Worm (Caenorhabditis elegans) whole organism, L1 larva: ENCODE results near the gene ugt-45.
A peak's percentile ranks its signal among the peaks of the same experiment; 100 is the strongest.

ENCODE experiments used
- C04F5.9 ChIP-seq: sonication (generic microtip); optimal IDR thresholded peaks from 2 replicates; lab custom pipeline; 2016; ENCODE audit warnings: missing genetic modification characterization, missing compliant biosample characterization
- C16A3.4 ChIP-seq: fragments of 150-350 bp; optimal IDR thresholded peaks from 2 replicates; lab custom pipeline; 2014; ENCODE audit warnings: missing biosample characterization, missing genetic modification characterization
- C34B4.2 ChIP-seq: sonication (generic microtip); optimal IDR thresholded peaks from 2 replicates; lab custom pipeline; 2017; ENCODE audit warnings: mild to moderate bottlenecking, missing genetic modification characterization, missing compliant biosample characterization
- F16B12.6 ChIP-seq: fragments of 150-350 bp; optimal IDR thresholded peaks from 2 replicates; lab custom pipeline; 2014; ENCODE audit warnings: missing biosample characterization, missing genetic modification characterization
- Y116A8C.19 ChIP-seq: sonication (generic microtip); optimal IDR thresholded peaks from 2 replicates; lab custom pipeline; 2016; ENCODE audit warnings: missing compliant biosample characterization, missing genetic modification characterization, borderline replicate concordance
- alr-1 ChIP-seq: fragments of 200-800 bp; sonication (Bioruptor generic); optimal IDR thresholded peaks from 2 replicates; lab custom pipeline; 2018; ENCODE audit warnings: borderline replicate concordance, mild to moderate bottlenecking, missing genetic modification characterization, missing compliant biosample characterization
- aly-2 ChIP-seq: fragments of 150-350 bp; optimal IDR thresholded peaks from 2 replicates; lab custom pipeline; 2014; ENCODE audit warnings: missing biosample characterization, missing genetic modification characterization
- ama-1 ChIP-seq: fragments of 150-350 bp; optimal IDR thresholded peaks from 2 replicates; lab custom pipeline; 2014
- blmp-1 ChIP-seq: fragments of 150-350 bp; optimal IDR thresholded peaks from 2 replicates; lab custom pipeline; 2014; ENCODE audit warnings: missing biosample characterization, missing genetic modification characterization
- ceh-63 ChIP-seq: fragments of 200-800 bp; sonication (Bioruptor generic); optimal IDR thresholded peaks from 2 replicates; lab custom pipeline; 2018; ENCODE audit warnings: mild to moderate bottlenecking, missing genetic modification characterization, missing compliant biosample characterization
- ceh-82 ChIP-seq, 3 experiments: fragments of 150-350 bp in 1 of 3; sonication (generic microtip) in 2 of 3; optimal IDR thresholded peaks; 2 replicates each; lab custom pipeline; 2014 to 2017; ENCODE audit warnings: missing biosample characterization in 3 of 3, missing genetic modification characterization in 3 of 3
- ces-1 ChIP-seq: fragments of 150-350 bp; optimal IDR thresholded peaks from 2 replicates; lab custom pipeline; 2014; ENCODE audit warnings: missing biosample characterization, missing genetic modification reagents, missing genetic modification characterization
- dpl-1 ChIP-seq, 3 experiments: fragments of 150-350 bp in 2 of 3; sonication (generic microtip) in 1 of 3; optimal IDR thresholded peaks; 2 replicates each; lab custom pipeline; 2014 to 2017; ENCODE audit warnings: missing biosample characterization in 3 of 3, missing genetic modification characterization in 3 of 3, missing genetic modification reagents in 3 of 3
- elt-2 ChIP-seq: sonication (generic microtip); optimal IDR thresholded peaks from 2 replicates; lab custom pipeline; 2016; ENCODE audit warnings: missing genetic modification characterization, mild to moderate bottlenecking, inconsistent platforms, missing compliant biosample characterization, missing genetic modification reagents
- elt-3 ChIP-seq, 6 experiments: fragments of 150-350 bp in 1 of 6; sonication (generic microtip); optimal IDR thresholded peaks; 2 replicates each; lab custom pipeline; 2017 to 2018; ENCODE audit warnings: missing biosample characterization in 6 of 6, missing genetic modification characterization in 6 of 6, inconsistent platforms in 1 of 6
- fkh-4 ChIP-seq: sonication (generic microtip); optimal IDR thresholded peaks from 2 replicates; lab custom pipeline; 2016; ENCODE audit warnings: missing compliant biosample characterization, missing genetic modification characterization, borderline replicate concordance
- fos-1 ChIP-seq: fragments of 150-350 bp; optimal IDR thresholded peaks from 2 replicates; lab custom pipeline; 2014; ENCODE audit warnings: missing biosample characterization, missing genetic modification characterization
- hlh-17 ChIP-seq: fragments of 200-800 bp; sonication (Bioruptor generic); optimal IDR thresholded peaks from 2 replicates; lab custom pipeline; 2018; ENCODE audit warnings: missing genetic modification characterization, mild to moderate bottlenecking, missing compliant biosample characterization, moderate library complexity, borderline replicate concordance
- hlh-4 ChIP-seq: sonication (generic microtip); optimal IDR thresholded peaks from 2 replicates; lab custom pipeline; 2016; ENCODE audit warnings: mild to moderate bottlenecking, missing genetic modification characterization, missing compliant biosample characterization
- hpl-2 ChIP-seq: fragments of 150-350 bp; optimal IDR thresholded peaks from 2 replicates; lab custom pipeline; 2014; ENCODE audit warnings: missing biosample characterization, missing genetic modification reagents, missing genetic modification characterization
- irx-1 ChIP-seq: sonication (generic microtip); optimal IDR thresholded peaks from 2 replicates; lab custom pipeline; 2016; ENCODE audit warnings: missing genetic modification characterization, missing compliant biosample characterization
- isw-1 ChIP-seq: fragments of 200-800 bp; sonication (Bioruptor generic); IDR thresholded peaks from 2 replicates; pipeline ENCODE4 v1.3.6; 2022; ENCODE audit warnings: missing genetic modification characterization, missing compliant biosample characterization
- lin-15B ChIP-seq: fragments of 150-350 bp; sonication (generic microtip); optimal IDR thresholded peaks from 3 replicates; lab custom pipeline; 2014; ENCODE audit warnings: missing biosample characterization, missing genetic modification characterization
- lin-39 ChIP-seq: fragments of 150-350 bp; optimal IDR thresholded peaks from 2 replicates; lab custom pipeline; 2014; ENCODE audit warnings: missing biosample characterization, missing genetic modification reagents, missing genetic modification characterization
- mef-2 ChIP-seq: fragments of 150-350 bp; optimal IDR thresholded peaks from 2 replicates; lab custom pipeline; 2014; ENCODE audit warnings: missing biosample characterization, missing genetic modification characterization
- mep-1 ChIP-seq: fragments of 150-350 bp; optimal IDR thresholded peaks from 2 replicates; lab custom pipeline; 2014; ENCODE audit warnings: missing biosample characterization, missing genetic modification characterization
- nhr-20 ChIP-seq: sonication (generic microtip); optimal IDR thresholded peaks from 2 replicates; lab custom pipeline; 2016; ENCODE audit warnings: mild to moderate bottlenecking, missing genetic modification characterization, missing compliant biosample characterization
- nhr-76 ChIP-seq: sonication (generic microtip); optimal IDR thresholded peaks from 2 replicates; lab custom pipeline; 2017; ENCODE audit warnings: missing biosample characterization, missing genetic modification characterization
- nhr-84 ChIP-seq: sonication (generic microtip); optimal IDR thresholded peaks from 2 replicates; lab custom pipeline; 2017; ENCODE audit warnings: missing biosample characterization, missing genetic modification characterization
- nhr-90 ChIP-seq: sonication (generic microtip); optimal IDR thresholded peaks from 2 replicates; lab custom pipeline; 2016; ENCODE audit warnings: mild to moderate bottlenecking, missing genetic modification characterization, missing compliant biosample characterization; ENCODE audit not compliant: poor library complexity
- sup-37 ChIP-seq: fragments of 200-800 bp; sonication (Bioruptor generic); optimal IDR thresholded peaks from 2 replicates; lab custom pipeline; 2018; ENCODE audit warnings: mild to moderate bottlenecking, missing genetic modification characterization, missing compliant biosample characterization
- tlp-1 ChIP-seq: fragments of 150-350 bp; optimal IDR thresholded peaks from 2 replicates; lab custom pipeline; 2014; ENCODE audit warnings: missing biosample characterization, missing genetic modification characterization
- vab-15 ChIP-seq: sonication (generic microtip); optimal IDR thresholded peaks from 2 replicates; lab custom pipeline; 2017; ENCODE audit warnings: missing genotype, mild to moderate bottlenecking, missing genetic modification characterization, missing compliant biosample characterization
- zag-1 ChIP-seq: fragments of 150-350 bp; optimal IDR thresholded peaks from 2 replicates; lab custom pipeline; 2014; ENCODE audit warnings: missing biosample characterization, missing genetic modification characterization
- ztf-11 ChIP-seq, 2 experiments: sonication (generic microtip); optimal IDR thresholded peaks; 2 replicates each; lab custom pipeline; 2016 to 2017; ENCODE audit warnings: missing genetic modification characterization in 2 of 2, missing biosample characterization in 1 of 2, missing compliant biosample characterization in 1 of 2

Gene ugt-45

DNA sequence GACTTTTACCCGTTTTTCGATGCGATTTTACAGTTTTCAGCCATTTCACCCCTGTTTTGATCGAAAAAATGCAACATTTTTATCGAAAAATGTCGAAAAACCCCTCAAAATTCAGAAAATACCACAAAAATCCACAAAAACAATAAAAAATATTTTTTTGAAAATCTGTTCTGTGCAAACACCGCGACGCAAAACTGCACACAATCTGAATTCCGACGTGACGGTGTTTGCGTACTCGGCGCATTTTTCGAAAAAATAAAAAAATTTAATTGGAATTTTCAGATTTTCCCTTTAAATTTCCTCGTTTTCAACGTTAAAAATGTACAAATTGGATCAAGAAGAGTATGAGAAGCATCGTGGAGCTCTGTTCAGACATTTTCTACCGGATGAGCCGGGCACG lies 25.1 kb downstream of the ugt-45 start, which contains the start of gene smgl-2 (continued):
- peak; percentile 97 for TF ChIP-seq mep-1 (tag; lab: Kevin White, UChicago)

- TF ChIP-seq irx-1 (tag; lab: Kevin White, UChicago) (no peak), nhr-84 (tag; lab: Kevin White, UChicago) (no peak), C34B4.2 (tag; lab: Kevin White, UChicago) (no peak), aly-2 (tag; lab: Kevin White, UChicago) (no peak), fos-1 (tag; lab: Kevin White, UChicago) (no peak), ceh-63 (GFP tag; lab: Kevin White, UChicago) (no peak), alr-1 (tag; lab: Kevin White, UChicago) (no peak), fkh-4 (tag; lab: Kevin White, UChicago) (no peak), ama-1 (no peak), lin-15B (tag; lab: Kevin White, UChicago) (no peak), dpl-1 (GFP tag; optimal IDR thresholded peaks at IDR 0.05; lab: Kevin White, UChicago) (no peak), C16A3.4 (tag; lab: Kevin White, UChicago) (no peak), blmp-1 (no peak), F16B12.6 (tag; lab: Kevin White, UChicago) (no peak), nhr-90 (tag; lab: Kevin White, UChicago) (no peak), tlp-1 (tag; lab: Kevin White, UChicago) (no peak), mef-2 (no peak), ces-1 (GFP tag; lab: Kevin White, UChicago) (no peak)
Observed at ce11 chrIV:3725361-3725760, 25.5 kb downstream of the ugt-45 start, which contains the start of gene Y37E11AM.2. Y37E11AM.2 (minus strand) TSS chrIV:3725461.

ce11 chrIV:3722690-3723089 lies 28.2 kb downstream of the ugt-45 start, which contains the start of gene Y37E11AM.4:
Y37E11AM.4 (minus strand) TSS chrIV:3722790.
- TF ChIP-seq hlh-4 (tag; lab: Kevin White, UChicago) (no peak), lin-39 (tag; lab: Kevin White, UChicago) (no peak), ztf-11 (tag; optimal IDR thresholded peaks at IDR 0.05; lab: Kevin White, UChicago) (no peak), ama-1 (no peak), nhr-20 (tag; lab: Kevin White, UChicago) (no peak), nhr-76 (tag; lab: Kevin White, UChicago) (no peak), elt-2 (tag; lab: Kevin White, UChicago) (no peak), sup-37 (no peak), Y116A8C.19 (tag; lab: Kevin White, UChicago) (no peak), blmp-1 (no peak), ceh-82 (tag; optimal IDR thresholded peaks at IDR 0.05; lab: Kevin White, UChicago) (no peak), isw-1 (GFP tag; lab: Robert Waterston, UW) (no peak), dpl-1 (GFP tag; optimal IDR thresholded peaks at IDR 0.05; lab: Kevin White, UChicago) (no peak), aly-2 (tag; lab: Kevin White, UChicago) (no peak), vab-15 (tag; lab: Kevin White, UChicago) (no peak), lin-15B (tag; lab: Kevin White, UChicago) (no peak), C34B4.2 (tag; lab: Kevin White, UChicago) (no peak)

DNA sequence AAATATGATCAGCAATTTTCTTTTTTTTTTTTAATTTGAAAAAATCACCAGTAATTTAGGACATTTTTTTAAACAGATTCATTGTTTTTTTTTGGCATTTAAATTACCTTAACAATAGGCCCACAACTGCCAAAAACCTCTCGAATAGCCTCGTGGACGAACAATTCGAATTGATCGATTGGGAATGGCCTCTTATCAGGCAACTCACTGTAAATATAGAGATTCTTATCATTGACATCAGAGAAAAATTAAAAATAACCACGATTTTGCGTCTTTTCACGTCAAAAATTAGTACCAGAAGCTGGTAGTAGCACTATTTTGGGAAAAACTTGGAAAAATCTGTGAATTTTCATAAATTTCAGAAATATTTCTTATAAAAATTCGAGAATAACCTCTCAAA lies 28.9 kb downstream of the ugt-45 start:
- TF ChIP-seq C04F5.9 (tag; lab: Kevin White, UChicago) (no peak), irx-1 (tag; lab: Kevin White, UChicago) (no peak), elt-2 (tag; lab: Kevin White, UChicago) (peak; percentile 2), hlh-17 (no peak), zag-1 (no peak)
- TF ChIP-seq, all 84 proteins: peak for 1

DNA sequence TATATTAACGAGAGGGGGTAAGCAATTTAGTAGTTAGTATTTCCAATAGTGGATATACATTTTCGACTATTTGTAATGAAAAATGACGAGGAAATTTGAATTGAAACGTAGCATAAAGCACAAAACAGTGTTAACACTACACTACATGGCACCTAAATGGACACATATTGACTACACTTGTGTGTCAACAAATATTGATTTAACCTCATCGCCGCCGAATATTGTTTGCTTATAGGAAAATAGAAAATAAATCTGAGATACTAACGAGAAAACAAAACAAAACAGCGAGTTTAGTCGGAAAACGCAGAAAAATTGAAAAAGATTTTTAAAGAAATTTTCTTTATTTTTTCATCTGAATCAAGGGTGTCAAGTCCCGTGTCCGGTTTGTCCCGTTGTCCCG lies 30.3 kb downstream of the ugt-45 start:
- no peak for TF ChIP-seq elt-3 (tag; optimal IDR thresholded peaks at IDR 0.05; lab: Kevin White, UChicago)
- TF ChIP-seq alr-1 (tag; lab: Kevin White, UChicago) = no peak
- no peak for TF ChIP-seq hpl-2 (GFP tag; lab: Kevin White, UChicago)
